Fruit fly (Drosophila melanogaster) S2 (cell line): ENCODE measurements around the gene Coq4.

Experiments used
- CG8478 ChIP-seq: fragments of >200 bp; optimal IDR thresholded peaks from 2 replicates; lab custom pipeline; 2018
- CTCF ChIP-seq, 2 experiments: fragments of >200 bp; optimal IDR thresholded peaks; 2 replicates each; lab custom pipeline; 2018

DNA sequence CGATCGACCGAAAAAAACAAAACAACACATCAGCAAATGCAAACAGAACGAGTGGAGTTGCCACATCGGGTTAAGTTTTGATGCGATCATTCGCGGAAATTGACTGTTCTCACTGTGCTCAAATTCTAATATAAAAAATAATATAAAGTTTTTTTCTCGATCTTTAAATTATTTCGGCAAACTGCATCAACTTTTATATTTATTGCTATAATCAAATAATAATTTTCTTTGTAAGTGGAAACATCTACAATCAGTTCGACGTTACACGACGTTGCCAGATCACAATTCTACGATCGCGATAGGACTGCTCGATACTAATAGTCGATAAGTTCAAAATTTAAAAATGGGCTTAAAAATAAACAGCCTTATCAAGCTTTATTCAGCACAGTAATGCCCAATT, 4.6 kb downstream of the Coq4 start, which contains the start of gene Gorab:
- TF ChIP-seq CTCF (optimal IDR thresholded peaks at IDR 0.05; lab: Kevin White, UChicago) (no peak), CG8478 (lab: Kevin White, UChicago) (no peak)
